Fruit fly (Drosophila melanogaster) whole organism, pupa: ENCODE results near the gene obst-H.

Source experiments
- CG10348 ChIP-seq: fragments of 200-800 bp; sonication (Bioruptor generic); IDR thresholded peaks from 2 replicates; pipeline ENCODE4 v1.3.6; 2022; ENCODE audit warnings: missing biosample characterization, missing genetic modification characterization
- CG12605 ChIP-seq: fragments of 200-800 bp; sonication (Bioruptor generic); IDR thresholded peaks from 2 replicates; pipeline ENCODE4 v1.3.6; 2022; ENCODE audit warnings: missing biosample characterization, missing genetic modification characterization
- CG13204 ChIP-seq: fragments of 200-800 bp; sonication (Bioruptor generic); optimal IDR thresholded peaks from 2 replicates; lab custom pipeline; 2018; ENCODE audit warnings: missing biosample characterization, mild to moderate bottlenecking, missing genetic modification characterization, moderate library complexity
- CG14655 ChIP-seq: fragments of 200-800 bp; sonication (Bioruptor generic); optimal IDR thresholded peaks from 3 replicates; lab custom pipeline; 2017; ENCODE audit warnings: mild to moderate bottlenecking, missing biosample characterization, missing genetic modification reagents, missing genetic modification characterization
- CG15710 ChIP-seq: fragments of 200-800 bp; sonication (Bioruptor generic); optimal IDR thresholded peaks from 2 replicates; lab custom pipeline; 2018; ENCODE audit warnings: missing biosample characterization, mild to moderate bottlenecking, missing genetic modification characterization, moderate library complexity
- CG17806 ChIP-seq: fragments of 200-800 bp; sonication (Bioruptor generic); optimal IDR thresholded peaks from 2 replicates; lab custom pipeline; 2018; ENCODE audit warnings: missing biosample characterization, mild to moderate bottlenecking, missing genetic modification characterization, moderate library complexity
- CG32121 ChIP-seq: fragments of 200-800 bp; sonication (Bioruptor generic); IDR thresholded peaks from 2 replicates; pipeline ENCODE4 v1.3.6; 2022; ENCODE audit warnings: missing biosample characterization, missing genetic modification characterization
- CG34367 ChIP-seq: fragments of 200-800 bp; sonication (Bioruptor generic); optimal IDR thresholded peaks from 2 replicates; lab custom pipeline; 2018; ENCODE audit warnings: missing biosample characterization, mild to moderate bottlenecking, missing genetic modification characterization
- CG4496 ChIP-seq: fragments of 200-800 bp; sonication (Bioruptor generic); IDR thresholded peaks from 3 replicates; pipeline ENCODE4 v1.3.6; 2022; ENCODE audit warnings: missing biosample characterization, missing genetic modification characterization
- CG8159 ChIP-seq: fragments of 200-800 bp; sonication (Bioruptor generic); optimal IDR thresholded peaks from 3 replicates; lab custom pipeline; 2018; ENCODE audit warnings: missing biosample characterization, mild to moderate bottlenecking, missing genetic modification characterization, moderate library complexity
- CG8301 ChIP-seq: fragments of 200-800 bp; sonication (Bioruptor generic); optimal IDR thresholded peaks from 2 replicates; lab custom pipeline; 2018; ENCODE audit warnings: missing biosample characterization, mild to moderate bottlenecking, missing genetic modification characterization
- CG9948 ChIP-seq: fragments of 200-800 bp; sonication (Bioruptor generic); optimal IDR thresholded peaks from 2 replicates; lab custom pipeline; 2018; ENCODE audit warnings: missing biosample characterization, mild to moderate bottlenecking, missing genetic modification characterization, moderate library complexity
- D1 ChIP-seq: fragments of 200-800 bp; sonication (Bioruptor generic); optimal IDR thresholded peaks from 2 replicates; lab custom pipeline; 2018; ENCODE audit warnings: missing biosample characterization, mild to moderate bottlenecking, missing genetic modification characterization, moderate library complexity
- EcR ChIP-seq: fragments of 200-800 bp; sonication (Bioruptor generic); optimal IDR thresholded peaks from 3 replicates; lab custom pipeline; 2019; ENCODE audit warnings: missing biosample characterization, missing genetic modification characterization, mild to moderate bottlenecking, moderate library complexity, missing genetic modification reagents
- Ets98B ChIP-seq: fragments of 200-800 bp; sonication (Bioruptor generic); IDR thresholded peaks from 2 replicates; pipeline ENCODE4 v1.3.6; 2022; ENCODE audit warnings: missing biosample characterization, missing genetic modification characterization
- Pif1A ChIP-seq: fragments of 200-800 bp; sonication (Bioruptor generic); optimal IDR thresholded peaks from 3 replicates; lab custom pipeline; 2016; ENCODE audit warnings: missing biosample characterization, missing genetic modification characterization
- Pif1B ChIP-seq: fragments of 200-800 bp; sonication (Bioruptor generic); optimal IDR thresholded peaks from 3 replicates; lab custom pipeline; 2016; ENCODE audit warnings: missing biosample characterization, missing genetic modification characterization
- Snoo ChIP-seq: fragments of 200-800 bp; sonication (Bioruptor generic); optimal IDR thresholded peaks from 3 replicates; lab custom pipeline; 2017; ENCODE audit warnings: missing biosample characterization, mild to moderate bottlenecking, missing genetic modification characterization, inconsistent platforms
- fd96Ca ChIP-seq: fragments of 200-800 bp; sonication (Bioruptor generic); IDR thresholded peaks from 3 replicates; pipeline ENCODE4 v1.3.6; 2022; ENCODE audit warnings: missing biosample characterization, missing genetic modification characterization
- gl ChIP-seq: fragments of 200-800 bp; sonication (Bioruptor generic); optimal IDR thresholded peaks from 2 replicates; lab custom pipeline; 2018; ENCODE audit warnings: missing biosample characterization, mild to moderate bottlenecking, missing genetic modification characterization
- rn ChIP-seq: fragments of 200-800 bp; sonication (Bioruptor generic); IDR thresholded peaks from 2 replicates; pipeline ENCODE4 v1.3.6; 2022; ENCODE audit warnings: missing biosample characterization, missing genetic modification characterization

The obst-H gene

dm6 chr3L:15509398-15509797 is 19.6 kb downstream of the obst-H start, which contains the start of the genes gdl and gdl-ORF39:
Gene gdl (plus strand): TSS chr3L:15509445.
Gene gdl-ORF39 (plus strand): TSS chr3L:15509445.
- TF ChIP-seq gl (no peak), Ets98B (GFP tag; lab: Robert Waterston, UW) (no peak), CG10348 (GFP tag; lab: Robert Waterston, UW) (no peak), Snoo (tag; lab: Kevin White, UChicago) (no peak), fd96Ca (no peak), CG32121 (GFP tag; lab: Robert Waterston, UW) (no peak), CG15710 (no peak), CG13204 (no peak), CG4496 (no peak), Pif1B (GFP tag; lab: Kevin White, UChicago) (no peak), D1 (tag; lab: Kevin White, UChicago) (no peak), EcR (GFP tag; lab: Kevin White, UChicago) (no peak), CG9948 (no peak), CG14655 (GFP tag; lab: Kevin White, UChicago) (no peak), Pif1A (GFP tag; lab: Kevin White, UChicago) (no peak)

- TF ChIP-seq CG12605 (no peak), CG32121 (GFP tag; lab: Robert Waterston, UW) (no peak), CG8301 (no peak), CG9948 (no peak), Pif1B (GFP tag; lab: Kevin White, UChicago) (no peak), gl (no peak), CG4496 (no peak), rn (GFP tag; lab: Robert Waterston, UW) (no peak), CG10348 (GFP tag; lab: Robert Waterston, UW) (no peak), Ets98B (GFP tag; lab: Robert Waterston, UW) (no peak), CG15710 (no peak), CG13204 (no peak), fd96Ca (no peak), CG17806 (tag; lab: Kevin White, UChicago) (no peak), CG14655 (GFP tag; lab: Kevin White, UChicago) (no peak), Snoo (tag; lab: Kevin White, UChicago) (no peak), EcR (GFP tag; lab: Kevin White, UChicago) (no peak)
- TF ChIP-seq, all 21 proteins: peak for 0
These were observed 20.3 kb downstream of the obst-H start, which contains the start of gene Z600 for dm6 chr3L:15508750-15509149. Gene Z600 (plus strand): TSS chr3L:15509061.

- TF ChIP-seq CG15710 (peak; percentile 98), CG4496 (peak; percentile 98), EcR (GFP tag; lab: Kevin White, UChicago) (peak; percentile 92), CG9948 (peak; percentile 96), Snoo (tag; lab: Kevin White, UChicago) (peak; percentile 99), CG8159 (peak; percentile 98), CG34367 (tag; lab: Kevin White, UChicago) (peak; percentile 98), D1 (tag; lab: Kevin White, UChicago) (peak; percentile 97), Pif1B (GFP tag; lab: Kevin White, UChicago) (peak; percentile 99), CG32121 (GFP tag; lab: Robert Waterston, UW) (peak; percentile 97), gl (peak; percentile 98), CG14655 (GFP tag; lab: Kevin White, UChicago) (peak; percentile 97), CG13204 (peak; percentile 95), Ets98B (GFP tag; lab: Robert Waterston, UW) (peak; percentile 98), CG17806 (tag; lab: Kevin White, UChicago) (peak; percentile 98), CG10348 (GFP tag; lab: Robert Waterston, UW) (no peak), fd96Ca (no peak; the same call in 2 of the 3 replicates), CG8301 (peak; percentile 98), rn (GFP tag; lab: Robert Waterston, UW) (no peak; the same call in 1 of the 2 replicates), Pif1A (GFP tag; lab: Kevin White, UChicago) (peak; percentile 99), CG12605 (peak; percentile 97)
- TF ChIP-seq, all 21 proteins: peak for 18
These were observed 20.8 kb downstream of the obst-H start, which contains the start of gene CG7841 for dm6 chr3L:15508233-15508632. Gene CG7841 (minus strand): TSS chr3L:15508252.

- TF ChIP-seq CG32121 (GFP tag; lab: Robert Waterston, UW) (0 out of 2 replicates have a peak, but pooled peaks have one; percentile 28), CG34367 (tag; lab: Kevin White, UChicago) (no peak), EcR (GFP tag; lab: Kevin White, UChicago) (peak; percentile 66), Ets98B (GFP tag; lab: Robert Waterston, UW) (no peak)
- TF ChIP-seq, all 21 proteins: peak for 2
These were observed 21.7 kb downstream of the obst-H start for dm6 chr3L:15507148-15507896.

- no peak for TF ChIP-seq Ets98B (GFP tag; lab: Robert Waterston, UW)
- no peak for TF ChIP-seq CG15710
- no peak for TF ChIP-seq D1 (tag; lab: Kevin White, UChicago)
These were observed 22.7 kb downstream of the obst-H start for dm6 chr3L:15506174-15506926.

dm6 chr3L:15504687-15505086 is 24.4 kb downstream of the obst-H start, which contains the start of gene CG7857:
Gene CG7857 (minus strand): TSS chr3L:15504894.
- no peak for TF ChIP-seq CG4496
- TF ChIP-seq Pif1A (GFP tag; lab: Kevin White, UChicago): no peak
- TF ChIP-seq rn (GFP tag; lab: Robert Waterston, UW): no peak
- TF ChIP-seq CG8301: no peak
- TF ChIP-seq CG32121 (GFP tag; lab: Robert Waterston, UW): no peak
- no peak for TF ChIP-seq gl
- TF ChIP-seq CG10348 (GFP tag; lab: Robert Waterston, UW): no peak
